Worm (Caenorhabditis elegans) whole organism, L2 larva: ENCODE results near the gene cest-2.1.

Experiments
- F13H6.1 ChIP-seq: sonication (generic microtip); optimal IDR thresholded peaks from 2 replicates; lab custom pipeline; 2016; ENCODE audit warnings: missing genetic modification characterization, missing compliant biosample characterization
- Y55F3AM.14 ChIP-seq: fragments of 200-800 bp; sonication (Bioruptor generic); optimal IDR thresholded peaks from 2 replicates; lab custom pipeline; 2018; ENCODE audit warnings: mild to moderate bottlenecking, missing genetic modification characterization, missing compliant biosample characterization
- aly-2 ChIP-seq: fragments of 150-350 bp; optimal IDR thresholded peaks from 2 replicates; lab custom pipeline; 2014; ENCODE audit warnings: missing biosample characterization, missing genetic modification characterization
- ceh-16 ChIP-seq: fragments of 150-350 bp; optimal IDR thresholded peaks from 2 replicates; lab custom pipeline; 2014; ENCODE audit warnings: missing biosample characterization, missing genetic modification characterization
- ceh-82 ChIP-seq: fragments of 150-350 bp; optimal IDR thresholded peaks from 2 replicates; lab custom pipeline; 2014; ENCODE audit warnings: missing biosample characterization, missing genetic modification characterization
- egl-27 ChIP-seq: sonication (generic microtip); optimal IDR thresholded peaks from 3 replicates; lab custom pipeline; 2017; ENCODE audit warnings: missing biosample characterization, missing genetic modification reagents, missing genetic modification characterization
- elt-3 ChIP-seq: sonication (generic microtip); optimal IDR thresholded peaks from 2 replicates; lab custom pipeline; 2017; ENCODE audit warnings: missing biosample characterization, missing genetic modification characterization
- fos-1 ChIP-seq: fragments of 150-350 bp; optimal IDR thresholded peaks from 2 replicates; lab custom pipeline; 2014; ENCODE audit warnings: missing biosample characterization, missing genetic modification characterization
- gmeb-1 ChIP-seq: fragments of 150-350 bp; optimal IDR thresholded peaks from 2 replicates; lab custom pipeline; 2014; ENCODE audit warnings: missing biosample characterization, missing genetic modification characterization
- lin-11 ChIP-seq: fragments of 150-350 bp; sonication (generic microtip); optimal IDR thresholded peaks from 2 replicates; lab custom pipeline; 2014; ENCODE audit warnings: missing biosample characterization, missing genetic modification characterization, inconsistent platforms, mixed read lengths
- lin-13 ChIP-seq: fragments of 150-350 bp; optimal IDR thresholded peaks from 2 replicates; lab custom pipeline; 2014; ENCODE audit warnings: missing biosample characterization, missing genetic modification reagents, missing genetic modification characterization
- lsy-2 ChIP-seq, 2 experiments: fragments of 150-350 bp in 1 of 2; sonication (generic microtip) in 1 of 2; optimal IDR thresholded peaks; 2 replicates each; lab custom pipeline; 2014 to 2017; ENCODE audit warnings: missing biosample characterization in 2 of 2, missing genetic modification characterization in 2 of 2
- mbf-1 ChIP-seq: sonication (generic microtip); optimal IDR thresholded peaks from 2 replicates; lab custom pipeline; 2017; ENCODE audit warnings: missing biosample characterization, missing genetic modification characterization
- mdl-1 ChIP-seq, 2 experiments: fragments of 150-350 bp in 1 of 2; sonication (generic microtip) in 1 of 2; optimal IDR thresholded peaks; 2 replicates each; lab custom pipeline; 2017; ENCODE audit warnings: missing biosample characterization in 2 of 2, missing genetic modification characterization in 2 of 2
- nhr-10 ChIP-seq: sonication (generic microtip); optimal IDR thresholded peaks from 2 replicates; lab custom pipeline; 2017; ENCODE audit warnings: missing biosample characterization, missing genetic modification characterization
- nhr-11 ChIP-seq: fragments of 150-350 bp; optimal IDR thresholded peaks from 2 replicates; lab custom pipeline; 2014; ENCODE audit warnings: missing biosample characterization, missing genetic modification characterization
- nhr-12 ChIP-seq: fragments of 150-350 bp; optimal IDR thresholded peaks from 2 replicates; lab custom pipeline; 2014; ENCODE audit warnings: missing biosample characterization, missing genetic modification characterization
- nhr-129 ChIP-seq: fragments of 150-350 bp; optimal IDR thresholded peaks from 2 replicates; lab custom pipeline; 2014; ENCODE audit warnings: missing biosample characterization, missing genetic modification characterization
- nhr-23 ChIP-seq: fragments of 150-350 bp; optimal IDR thresholded peaks from 2 replicates; lab custom pipeline; 2014; ENCODE audit warnings: missing biosample characterization, missing genetic modification reagents, missing genetic modification characterization
- nhr-25 ChIP-seq: fragments of 150-350 bp; sonication (generic microtip); optimal IDR thresholded peaks from 3 replicates; lab custom pipeline; 2014; ENCODE audit warnings: missing biosample characterization, missing genetic modification characterization
- peb-1 ChIP-seq: fragments of 150-350 bp; optimal IDR thresholded peaks from 2 replicates; lab custom pipeline; 2014; ENCODE audit warnings: missing biosample characterization, missing genetic modification characterization
- skn-1 ChIP-seq: sonication (generic microtip); optimal IDR thresholded peaks from 2 replicates; lab custom pipeline; 2017; ENCODE audit warnings: missing biosample characterization, missing genetic modification characterization
- sma-3 ChIP-seq: sonication (generic microtip); optimal IDR thresholded peaks from 2 replicates; lab custom pipeline; 2016; ENCODE audit warnings: missing genetic modification reagents, missing genetic modification characterization, missing compliant biosample characterization
- sma-9 ChIP-seq, 2 experiments: fragments of 150-350 bp in 1 of 2; sonication (generic microtip) in 1 of 2; optimal IDR thresholded peaks; 2 replicates each; lab custom pipeline; 2014 to 2016; ENCODE audit warnings: missing genetic modification characterization in 2 of 2, mild to moderate bottlenecking in 1 of 2, missing biosample characterization in 1 of 2, missing compliant biosample characterization in 1 of 2, missing genetic modification reagents in 1 of 2, moderate library complexity in 1 of 2
- snpc-4 ChIP-seq: fragments of 150-350 bp; optimal IDR thresholded peaks from 2 replicates; lab custom pipeline; 2014; ENCODE audit warnings: missing biosample characterization, missing genetic modification characterization
- unc-39 ChIP-seq: fragments of 150-350 bp; optimal IDR thresholded peaks from 2 replicates; lab custom pipeline; 2014; ENCODE audit warnings: missing biosample characterization, missing genetic modification characterization
- unc-55 ChIP-seq: fragments of 150-350 bp; sonication (generic microtip); optimal IDR thresholded peaks from 3 replicates; lab custom pipeline; 2014; ENCODE audit warnings: missing biosample characterization, missing genetic modification reagents, missing genetic modification characterization
- ztf-11 ChIP-seq: sonication (generic microtip); optimal IDR thresholded peaks from 2 replicates; lab custom pipeline; 2017; ENCODE audit warnings: missing biosample characterization, missing genetic modification characterization

Gene cest-2.1

DNA sequence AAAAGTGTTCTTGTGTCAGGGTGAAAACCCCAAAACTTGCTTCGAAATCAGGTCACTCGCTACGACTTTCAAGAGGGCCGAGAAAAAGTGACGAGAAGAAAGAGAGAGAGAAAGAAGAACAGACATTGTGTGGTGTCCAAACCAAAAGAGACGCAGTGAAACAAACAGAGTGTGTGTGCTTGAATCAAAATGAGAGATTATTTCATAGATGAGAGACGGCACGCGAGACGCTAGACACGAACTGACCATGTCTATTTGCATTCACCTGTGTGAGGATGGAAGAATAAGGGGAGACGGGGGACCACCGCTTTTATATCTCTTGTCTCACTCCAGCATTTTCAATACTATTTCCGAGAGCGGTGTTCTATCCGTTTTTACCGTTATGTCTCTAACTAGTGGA is 35.1 kb downstream of the cest-2.1 start (continued):
- TF ChIP-seq mdl-1 (tag; optimal IDR thresholded peaks at IDR 0.05; lab: Kevin White, UChicago) (peak; percentile 28 to 70), skn-1 (tag; lab: Kevin White, UChicago) (no peak), nhr-23 (tag; lab: Kevin White, UChicago) (no peak)

DNA sequence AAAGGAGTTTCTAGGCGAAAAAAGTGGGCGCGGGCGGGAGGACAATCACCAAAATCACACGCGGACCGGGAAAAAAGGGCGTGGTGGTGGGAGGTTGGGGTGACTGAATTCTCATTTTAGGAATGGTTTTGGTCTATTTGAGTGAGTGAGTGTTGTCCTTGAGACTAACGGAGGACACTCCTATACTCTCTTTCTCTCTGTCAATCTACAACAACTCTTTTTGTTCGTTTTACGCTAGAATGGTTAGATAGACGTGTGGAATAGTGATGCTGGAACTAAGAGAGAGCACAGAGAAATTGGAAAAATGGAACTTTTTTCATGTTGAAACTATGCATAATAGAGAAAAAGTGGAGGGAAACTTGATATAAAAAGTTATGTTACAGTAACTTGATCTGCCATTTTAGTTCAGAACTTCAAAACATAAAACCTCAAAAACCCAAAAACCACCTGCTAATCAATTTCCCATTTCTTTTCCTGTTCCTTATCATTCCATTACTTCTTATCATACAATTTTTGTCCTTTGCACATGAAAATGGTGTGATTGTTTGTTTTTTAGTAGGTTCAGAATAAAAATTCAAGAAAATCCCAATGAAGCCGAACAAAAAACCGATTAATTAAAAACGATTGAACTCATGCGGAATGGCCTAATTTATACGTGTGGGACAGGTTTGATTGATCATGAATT is 36.4 kb downstream of the cest-2.1 start:
- TF ChIP-seq lin-13 (no peak), unc-39 (tag; lab: Kevin White, UChicago) (no peak), egl-27 (tag; lab: Kevin White, UChicago) (no peak), fos-1 (tag; lab: Kevin White, UChicago) (peak; percentile 75), lsy-2 (tag; optimal IDR thresholded peaks at IDR 0.05; lab: Kevin White, UChicago) (no peak), unc-55 (GFP tag; lab: Kevin White, UChicago) (no peak), nhr-12 (tag; lab: Kevin White, UChicago) (no peak), peb-1 (tag; lab: Kevin White, UChicago) (no peak), nhr-25 (tag; lab: Kevin White, UChicago) (peak; percentile 29), nhr-23 (tag; lab: Kevin White, UChicago) (no peak), ceh-82 (tag; lab: Kevin White, UChicago) (no peak), sma-3 (no peak), nhr-11 (tag; lab: Kevin White, UChicago) (no peak), gmeb-1 (tag; lab: Kevin White, UChicago) (no peak)

- no peak for TF ChIP-seq egl-27 (tag; lab: Kevin White, UChicago)
- TF ChIP-seq gmeb-1 (tag; lab: Kevin White, UChicago) = no peak
- TF ChIP-seq nhr-25 (tag; lab: Kevin White, UChicago) = peak; percentile 17
- TF ChIP-seq mdl-1 (tag; optimal IDR thresholded peaks at IDR 0.05; lab: Kevin White, UChicago) = no peak
- TF ChIP-seq sma-9 (GFP tag; optimal IDR thresholded peaks at IDR 0.05; lab: Kevin White, UChicago) = peak; percentile 8
- TF ChIP-seq sma-9 (tag; optimal IDR thresholded peaks at IDR 0.05; lab: Kevin White, UChicago) = no peak
- peak; percentile 8 for TF ChIP-seq nhr-129 (tag; lab: Kevin White, UChicago)
- TF ChIP-seq elt-3 (tag; lab: Kevin White, UChicago) = no peak
- no peak for TF ChIP-seq ceh-16
- TF ChIP-seq mbf-1 = no peak
- peak in 1 of 2 experiments; percentile 16 for TF ChIP-seq lsy-2 (tag; optimal IDR thresholded peaks at IDR 0.05; lab: Kevin White, UChicago)
- TF ChIP-seq unc-55 (GFP tag; lab: Kevin White, UChicago) = no peak
- TF ChIP-seq nhr-23 (tag; lab: Kevin White, UChicago) = no peak
Measured at ce11 chrV:14133002-14133763, 38.1 kb downstream of the cest-2.1 start.

DNA sequence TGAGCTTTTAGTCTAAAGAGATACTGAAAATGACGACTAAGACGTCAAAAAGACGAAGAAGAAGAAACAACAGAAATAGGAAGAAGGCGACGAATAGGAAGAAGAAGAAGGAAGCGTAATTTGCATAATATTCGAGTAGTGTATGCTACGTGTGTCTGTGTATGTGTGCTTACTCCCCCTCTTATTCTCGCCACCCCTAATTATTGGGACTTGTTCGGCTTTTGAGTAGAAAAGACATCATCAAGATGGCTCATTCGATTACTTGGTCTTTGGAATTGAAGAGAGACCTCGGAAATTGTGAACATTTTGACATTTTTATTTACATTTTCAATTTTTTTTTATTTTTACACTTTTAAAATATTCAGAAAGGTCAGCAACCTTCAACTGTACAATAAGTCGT is 41.1 kb downstream of the cest-2.1 start:
- TF ChIP-seq nhr-10 (tag; lab: Kevin White, UChicago) (no peak), F13H6.1 (tag; lab: Kevin White, UChicago) (no peak), lin-13 (no peak), sma-9 (GFP tag; optimal IDR thresholded peaks at IDR 0.05; lab: Kevin White, UChicago) (no peak), sma-9 (tag; optimal IDR thresholded peaks at IDR 0.05; lab: Kevin White, UChicago) (no peak), Y55F3AM.14 (GFP tag; lab: Kevin White, UChicago) (no peak), ztf-11 (tag; lab: Kevin White, UChicago) (no peak), lin-11 (tag; lab: Kevin White, UChicago) (no peak), snpc-4 (tag; lab: Kevin White, UChicago) (no peak)
- TF ChIP-seq, all 48 proteins: peak for 0

DNA sequence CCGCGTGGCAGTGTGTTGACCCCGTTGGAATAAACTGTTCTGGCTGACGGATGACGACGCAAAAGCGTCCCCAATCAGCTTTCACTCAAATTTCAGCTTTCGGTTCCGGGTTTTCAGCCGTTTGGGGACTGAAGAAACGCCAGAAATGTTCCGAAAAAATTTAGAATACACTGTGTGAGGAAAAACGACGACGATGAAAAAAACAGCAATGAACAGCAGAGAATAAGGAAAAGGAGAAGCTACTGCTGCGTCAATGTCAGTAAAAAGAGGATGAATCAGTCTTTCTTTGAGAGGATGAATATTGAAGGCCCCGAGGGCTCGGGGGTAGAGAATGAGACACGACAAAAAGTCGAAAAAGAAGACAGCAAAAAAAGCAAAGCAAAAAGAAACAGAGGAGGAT is 42.4 kb downstream of the cest-2.1 start:
- TF ChIP-seq aly-2 (tag; lab: Kevin White, UChicago) (no peak), elt-3 (tag; lab: Kevin White, UChicago) (no peak), fos-1 (tag; lab: Kevin White, UChicago) (no peak), nhr-23 (tag; lab: Kevin White, UChicago) (no peak), sma-3 (no peak), egl-27 (tag; lab: Kevin White, UChicago) (no peak), Y55F3AM.14 (GFP tag; lab: Kevin White, UChicago) (peak; percentile 3), mbf-1 (no peak)
